Worm (Caenorhabditis elegans): ENCODE data around the gene irld-23.

DNA sequence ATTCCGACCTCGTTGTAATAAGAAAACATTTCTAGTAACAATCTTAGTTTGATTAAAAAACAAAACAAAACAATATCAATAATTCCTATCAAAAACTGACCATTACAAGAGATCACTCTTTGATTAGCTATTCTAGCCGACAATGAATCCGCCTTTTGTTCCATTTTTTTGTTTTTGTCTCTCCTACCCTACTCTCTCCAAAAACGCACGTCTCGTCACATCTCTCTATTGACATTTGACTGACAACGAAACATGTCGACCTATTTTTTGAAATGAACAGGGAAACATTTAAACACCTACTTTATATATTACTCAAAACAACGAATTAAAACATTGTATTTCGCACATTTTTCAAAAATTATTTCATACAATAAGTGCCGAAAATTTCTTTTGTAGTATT lies 45.7 kb downstream of the irld-23 start:
- no peak for TF ChIP-seq hnd-1 (tag; optimal IDR thresholded peaks at IDR 0.05)
- no peak for TF ChIP-seq tra-4 (tag; optimal IDR thresholded peaks at IDR 0.05)
- no peak for TF ChIP-seq ets-7 (tag; optimal IDR thresholded peaks at IDR 0.05)
- no peak for TF ChIP-seq ceh-13 (GFP tag; optimal IDR thresholded peaks at IDR 0.05)
- TF ChIP-seq ama-1 (optimal IDR thresholded peaks at IDR 0.05): no peak
- TF ChIP-seq scrt-1 (GFP tag; IDR thresholded peaks at IDR 0.05): no peak
- TF ChIP-seq flt-1 (GFP tag; IDR thresholded peaks at IDR 0.05): no peak
- TF ChIP-seq aly-1 (tag; optimal IDR thresholded peaks at IDR 0.05): no peak

All from whole organism, early embryonic.